Worm (Caenorhabditis elegans): Measurements from ENCODE around the gene pos-1.

The pos-1 gene

DNA sequence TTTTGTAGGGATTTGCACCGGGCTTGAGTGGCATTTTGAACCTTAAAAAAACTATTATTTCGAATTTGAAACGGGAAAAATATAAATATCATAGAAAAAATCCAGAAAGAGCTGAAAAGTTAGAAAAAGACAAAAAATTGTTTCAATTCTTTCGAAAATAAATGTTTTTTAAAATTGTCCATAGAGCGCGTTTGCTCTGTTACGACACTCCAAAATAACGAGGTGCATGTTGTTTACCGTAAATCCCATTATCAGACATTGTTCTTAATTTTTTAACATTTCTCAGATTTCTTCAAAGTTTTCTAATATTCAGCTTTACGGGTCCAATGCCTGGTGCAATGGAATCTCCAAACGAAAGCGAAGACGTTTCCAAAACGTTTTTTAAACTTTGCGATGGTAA lies 48.2 kb downstream of the pos-1 start, which contains the start of the genes dnj-22 and natc-1 (continued):
- no peak for TF ChIP-seq efl-1 (GFP tag; optimal IDR thresholded peaks at IDR 0.05)
- TF ChIP-seq rec-8 (tag; optimal IDR thresholded peaks at IDR 0.05), result no peak
- no peak for TF ChIP-seq somi-1 (GFP tag; optimal IDR thresholded peaks at IDR 0.05)
- peak; percentile 1 for TF ChIP-seq lsl-1 (GFP tag; optimal IDR thresholded peaks at IDR 0.05)
- no peak for TF ChIP-seq aptf-3 (GFP tag; IDR thresholded peaks at IDR 0.05)
- no peak for TF ChIP-seq ztf-26 (tag; optimal IDR thresholded peaks at IDR 0.05)
- TF ChIP-seq lag-1 (GFP tag; IDR thresholded peaks at IDR 0.05), result no peak
- no peak for TF ChIP-seq ceh-79 (tag; optimal IDR thresholded peaks at IDR 0.05)
- TF ChIP-seq attf-5 (GFP tag; optimal IDR thresholded peaks at IDR 0.05), result peak; percentile 48
- TF ChIP-seq tbp1 (GFP tag; optimal IDR thresholded peaks at IDR 0.05), result peak; percentile 41
- TF ChIP-seq attf-3 (GFP tag; conservative IDR thresholded peaks at IDR 0.05), result peak; percentile 98
- TF ChIP-seq nhr-27 (tag; optimal IDR thresholded peaks at IDR 0.05), result no peak
- TF ChIP-seq let-526 (GFP tag; IDR thresholded peaks at IDR 0.05), result no peak
- TF ChIP-seq mcd-1 (GFP tag; IDR thresholded peaks at IDR 0.05), result peak; percentile 94
- TF ChIP-seq rpc-1 (optimal IDR thresholded peaks at IDR 0.05), result no peak
- TF ChIP-seq rpc-1 (tag; optimal IDR thresholded peaks at IDR 0.05), result no peak
- no peak for TF ChIP-seq let-607 (tag; optimal IDR thresholded peaks at IDR 0.05)
- no peak for TF ChIP-seq nfyb-1 (GFP tag; IDR thresholded peaks at IDR 0.05)
- no peak for TF ChIP-seq madf-8 (GFP tag; conservative IDR thresholded peaks at IDR 0.05)
- no peak; the same call in 1 of the 2 replicates for TF ChIP-seq pbrm-1 (GFP tag; IDR thresholded peaks at IDR 0.05)
- no peak for TF ChIP-seq F22D6.2 (tag; optimal IDR thresholded peaks at IDR 0.05)
- no peak for TF ChIP-seq gei-17 (GFP tag; optimal IDR thresholded peaks at IDR 0.05)
- TF ChIP-seq snpc-1.1 (tag; optimal IDR thresholded peaks at IDR 0.05; ENCODE audit: insufficient read depth), result peak; percentile 35
- TF ChIP-seq hsf-1 (GFP tag; IDR thresholded peaks at IDR 0.05), result no peak
- TF ChIP-seq unc-130 (GFP tag; optimal IDR thresholded peaks at IDR 0.05), result no peak
- TF ChIP-seq F52B5.7 (tag; optimal IDR thresholded peaks at IDR 0.05), result no peak

Data from whole organism, young adult.